Fruit fly (Drosophila melanogaster) S2 (cell line): ENCODE measurements around the gene Ugt35B1.

ENCODE experiments used
- CG8478 ChIP-seq: fragments of >200 bp; optimal IDR thresholded peaks from 2 replicates; lab custom pipeline; 2018
- CTCF ChIP-seq, 2 experiments: fragments of >200 bp; optimal IDR thresholded peaks; 2 replicates each; lab custom pipeline; 2018

Ugt35B1 gene

dm6 chr3R:11170146-11170545, at the start of gene Ugt35B1:
Gene Ugt35B1, minus strand, starts transcription at chr3R:11170246.
- TF ChIP-seq CTCF (optimal IDR thresholded peaks at IDR 0.05; lab: Kevin White, UChicago) (no peak), CG8478 (lab: Kevin White, UChicago) (no peak)

- TF ChIP-seq CTCF (optimal IDR thresholded peaks at IDR 0.05; lab: Kevin White, UChicago), result peak; percentile 3 to 55
- no peak for TF ChIP-seq CG8478 (lab: Kevin White, UChicago)
Measured at dm6 chr3R:11216156-11216630, 46.1 kb upstream of the Ugt35B1 start, which contains the start of the genes RpS25 and CG4820. Gene RpS25, minus strand, starts transcription at chr3R:11216287. Gene CG4820, plus strand, starts transcription at chr3R:11216535.

dm6 chr3R:11214449-11214950, 44.5 kb upstream of the Ugt35B1 start, which contains the start of gene ZnT86D:
Gene ZnT86D, minus strand, starts transcription at chr3R:11214539.
- TF ChIP-seq CG8478 (lab: Kevin White, UChicago), result no peak
- no peak for TF ChIP-seq CTCF (optimal IDR thresholded peaks at IDR 0.05; lab: Kevin White, UChicago)

dm6 chr3R:11211291-11212061, 41.4 kb upstream of the Ugt35B1 start:
- TF ChIP-seq CTCF (optimal IDR thresholded peaks at IDR 0.05; lab: Kevin White, UChicago) (peak; percentile 31 to 42), CG8478 (lab: Kevin White, UChicago) (no peak)

- TF ChIP-seq CG8478 (lab: Kevin White, UChicago) (no peak), CTCF (optimal IDR thresholded peaks at IDR 0.05; lab: Kevin White, UChicago) (no peak)
Measured at dm6 chr3R:11209801-11210402, 39.9 kb upstream of the Ugt35B1 start, which contains the start of the genes SdhC and Tctp. Gene SdhC, minus strand, starts transcription at chr3R:11209849. Gene Tctp, plus strand, starts transcription at chr3R:11210247.

- TF ChIP-seq CG8478 (lab: Kevin White, UChicago) (no peak), CTCF (optimal IDR thresholded peaks at IDR 0.05; lab: Kevin White, UChicago) (no peak)
Measured at dm6 chr3R:11208766-11209331, 38.8 kb upstream of the Ugt35B1 start.

dm6 chr3R:11200885-11201421, 30.9 kb upstream of the Ugt35B1 start:
- TF ChIP-seq CTCF (optimal IDR thresholded peaks at IDR 0.05; lab: Kevin White, UChicago) (no peak), CG8478 (lab: Kevin White, UChicago) (no peak)

- no peak for TF ChIP-seq CG8478 (lab: Kevin White, UChicago)
- TF ChIP-seq CTCF (optimal IDR thresholded peaks at IDR 0.05; lab: Kevin White, UChicago), result no peak
Measured at dm6 chr3R:11200042-11200884, 30.2 kb upstream of the Ugt35B1 start.

dm6 chr3R:11199227-11199835, 29.3 kb upstream of the Ugt35B1 start:
- TF ChIP-seq CG8478 (lab: Kevin White, UChicago), result no peak
- no peak for TF ChIP-seq CTCF (optimal IDR thresholded peaks at IDR 0.05; lab: Kevin White, UChicago)

- TF ChIP-seq CG8478 (lab: Kevin White, UChicago) (no peak), CTCF (optimal IDR thresholded peaks at IDR 0.05; lab: Kevin White, UChicago) (no peak)
Measured at dm6 chr3R:11198062-11198472, 28.0 kb upstream of the Ugt35B1 start.

dm6 chr3R:11197389-11197716, 27.3 kb upstream of the Ugt35B1 start, which contains the start of gene cu:
Gene cu, plus strand, starts transcription at chr3R:11197592.
- TF ChIP-seq CG8478 (lab: Kevin White, UChicago), result no peak
- no peak for TF ChIP-seq CTCF (optimal IDR thresholded peaks at IDR 0.05; lab: Kevin White, UChicago)

dm6 chr3R:11196648-11197388, 26.8 kb upstream of the Ugt35B1 start:
- TF ChIP-seq CG8478 (lab: Kevin White, UChicago) (no peak), CTCF (optimal IDR thresholded peaks at IDR 0.05; lab: Kevin White, UChicago) (no peak)
